Fruit fly (Drosophila melanogaster) whole organism, wandering third instar larva: Measurements from ENCODE around the gene tal-1A.

Source experiments
- Abd-B ChIP-seq: fragments of >200 bp; optimal IDR thresholded peaks from 2 replicates; lab custom pipeline; 2017; ENCODE audit warnings: missing biosample characterization, missing genetic modification characterization
- CG32264 ChIP-seq: fragments of 200-800 bp; sonication (Bioruptor generic); optimal IDR thresholded peaks from 2 replicates; lab custom pipeline; 2016; ENCODE audit warnings: missing biosample characterization, missing genetic modification characterization
- CG9705 ChIP-seq: fragments of 200-800 bp; sonication (Bioruptor generic); optimal IDR thresholded peaks from 2 replicates; lab custom pipeline; 2018; ENCODE audit warnings: missing biosample characterization, mild to moderate bottlenecking, missing genetic modification characterization
- CrebA ChIP-seq: fragments of 200-800 bp; sonication (Bioruptor generic); optimal IDR thresholded peaks from 2 replicates; lab custom pipeline; 2016; ENCODE audit warnings: missing biosample characterization, mild to moderate bottlenecking, missing genetic modification characterization, borderline replicate concordance
- Dfd ChIP-seq: fragments of >200 bp; optimal IDR thresholded peaks from 2 replicates; lab custom pipeline; 2017; ENCODE audit warnings: missing biosample characterization, missing genetic modification characterization
- GATAd ChIP-seq: sonication (Bioruptor generic); optimal IDR thresholded peaks from 2 replicates; lab custom pipeline; 2016; ENCODE audit warnings: missing biosample characterization, missing genetic modification characterization
- HLH106 ChIP-seq: fragments of 200-800 bp; optimal IDR thresholded peaks from 3 replicates; lab custom pipeline; 2019; ENCODE audit warnings: missing biosample characterization, mild to moderate bottlenecking, missing genetic modification characterization, moderate library complexity
- Hnf4 ChIP-seq: fragments of 200-800 bp; sonication (Bioruptor generic); optimal IDR thresholded peaks from 2 replicates; lab custom pipeline; 2016; ENCODE audit warnings: missing biosample characterization, mild to moderate bottlenecking, missing genetic modification characterization
- Hr78 ChIP-seq: fragments of >200 bp; optimal IDR thresholded peaks from 2 replicates; lab custom pipeline; 2017; ENCODE audit warnings: missing biosample characterization, missing genetic modification characterization
- Hr83 ChIP-seq: fragments of 200-300 bp; sonication (Bioruptor generic); optimal IDR thresholded peaks from 2 replicates; lab custom pipeline; 2016; ENCODE audit warnings: missing biosample characterization, mild to moderate bottlenecking, missing genetic modification characterization, moderate library complexity; ENCODE audit not compliant: poor library complexity, severe bottlenecking
- Mio ChIP-seq: sonication (Bioruptor generic); optimal IDR thresholded peaks from 2 replicates; lab custom pipeline; 2016; ENCODE audit warnings: missing biosample characterization, missing genetic modification characterization
- N ChIP-seq: fragments of >200 bp; optimal IDR thresholded peaks from 2 replicates; lab custom pipeline; 2018; ENCODE audit warnings: missing biosample characterization, missing external identifiers, missing genetic modification characterization
- OdsH ChIP-seq: fragments of 200-800 bp; sonication (Bioruptor generic); optimal IDR thresholded peaks from 2 replicates; lab custom pipeline; 2016; ENCODE audit warnings: missing biosample characterization, mild to moderate bottlenecking, missing genetic modification characterization
- Rel ChIP-seq, 2 experiments: fragments of 200-800 bp; sonication (Bioruptor generic) in 1 of 2; optimal IDR thresholded peaks; 2 replicates in 1 of 2; 3 replicates in 1 of 2; lab custom pipeline; 2016 to 2019; ENCODE audit warnings: mild to moderate bottlenecking in 2 of 2, missing biosample characterization in 2 of 2, missing genetic modification characterization in 2 of 2, moderate library complexity in 1 of 2
- Sp1 ChIP-seq: fragments of 200-800 bp; sonication (Bioruptor generic); optimal IDR thresholded peaks from 3 replicates; lab custom pipeline; 2019; ENCODE audit warnings: missing biosample characterization, mild to moderate bottlenecking, missing genetic modification characterization, moderate library complexity
- Vsx2 ChIP-seq: fragments of 200-300, 225-300 bp; sonication (Bioruptor generic); optimal IDR thresholded peaks from 2 replicates; lab custom pipeline; 2018; ENCODE audit warnings: missing biosample characterization, missing genetic modification characterization; ENCODE audit not compliant: partially characterized antibody
- br ChIP-seq: fragments of 200-800 bp; sonication (Bioruptor generic); optimal IDR thresholded peaks from 2 replicates; lab custom pipeline; 2016; ENCODE audit warnings: missing biosample characterization, missing genetic modification characterization
- brk ChIP-seq: fragments of 200-800 bp; sonication (Bioruptor generic); optimal IDR thresholded peaks from 2 replicates; lab custom pipeline; 2016; ENCODE audit warnings: missing biosample characterization, mild to moderate bottlenecking, missing genetic modification characterization
- dl ChIP-seq, 2 experiments: fragments of 175-275, 200-275 bp in 1 of 2; fragments of 200-275 bp in 1 of 2; sonication (Bioruptor generic); optimal IDR thresholded peaks; lab custom pipeline; 2018; ENCODE audit warnings: mild to moderate bottlenecking in 2 of 2, missing biosample characterization in 2 of 2, missing genetic modification characterization in 2 of 2, moderate library complexity in 2 of 2; ENCODE audit not compliant: partially characterized antibody in 2 of 2, insufficient read depth in 1 of 2
- dmrt93B ChIP-seq: fragments of 200-800 bp; sonication (Bioruptor generic); optimal IDR thresholded peaks from 2 replicates; lab custom pipeline; 2018; ENCODE audit warnings: missing biosample characterization, mild to moderate bottlenecking, missing genetic modification characterization
- ey ChIP-seq: fragments of 200-800 bp; sonication (Bioruptor generic); optimal IDR thresholded peaks from 2 replicates; lab custom pipeline; 2016; ENCODE audit warnings: missing biosample characterization, missing genetic modification characterization
- foxo ChIP-seq, 2 experiments: fragments of 200-800 bp; sonication (Bioruptor generic); optimal IDR thresholded peaks; 2 replicates in 1 of 2; 3 replicates in 1 of 2; lab custom pipeline; 2016 to 2017; ENCODE audit warnings: missing biosample characterization in 2 of 2, missing genetic modification characterization in 2 of 2
- fru ChIP-seq: fragments of 200-800 bp; sonication (Bioruptor generic); optimal IDR thresholded peaks from 3 replicates; lab custom pipeline; 2016; ENCODE audit warnings: missing biosample characterization, mild to moderate bottlenecking, missing genetic modification characterization
- h ChIP-seq: fragments of 200-800 bp; sonication (Bioruptor generic); optimal IDR thresholded peaks from 3 replicates; lab custom pipeline; 2016; ENCODE audit warnings: missing biosample characterization, mild to moderate bottlenecking, missing genetic modification characterization
- jim ChIP-seq: fragments of 175-275, 200-325 bp; sonication (Bioruptor generic); optimal IDR thresholded peaks from 2 replicates; lab custom pipeline; 2016; ENCODE audit warnings: missing biosample characterization, mild to moderate bottlenecking, missing genetic modification characterization
- pan ChIP-seq: fragments of >200 bp; optimal IDR thresholded peaks from 2 replicates; lab custom pipeline; 2017
- psq ChIP-seq: fragments of 200-800 bp; sonication (Bioruptor generic); optimal IDR thresholded peaks from 3 replicates; lab custom pipeline; 2017; ENCODE audit warnings: missing biosample characterization, mild to moderate bottlenecking, missing genetic modification characterization, moderate library complexity
- rgr ChIP-seq: fragments of 200-800 bp; sonication (Bioruptor generic); optimal IDR thresholded peaks from 3 replicates; lab custom pipeline; 2016; ENCODE audit warnings: missing biosample characterization, mild to moderate bottlenecking, missing genetic modification characterization
- sage ChIP-seq: fragments of 200-800 bp; sonication (Bioruptor generic); optimal IDR thresholded peaks from 2 replicates; lab custom pipeline; 2016; ENCODE audit warnings: missing biosample characterization, mild to moderate bottlenecking, missing genetic modification characterization
- sv ChIP-seq: fragments of 200-800 bp; sonication (Bioruptor generic); optimal IDR thresholded peaks from 3 replicates; lab custom pipeline; 2016; ENCODE audit warnings: missing biosample characterization, missing genetic modification characterization
- tai ChIP-seq: sonication (Bioruptor generic); optimal IDR thresholded peaks from 2 replicates; lab custom pipeline; 2016; ENCODE audit warnings: missing biosample characterization, missing genetic modification characterization
- usp ChIP-seq: fragments of >200 bp; optimal IDR thresholded peaks from 2 replicates; lab custom pipeline; 2017; ENCODE audit warnings: missing biosample characterization, missing genetic modification characterization
- woc ChIP-seq: sonication (Bioruptor generic); optimal IDR thresholded peaks from 2 replicates; lab custom pipeline; 2016; ENCODE audit warnings: missing biosample characterization, mild to moderate bottlenecking, missing genetic modification characterization

tal-1A gene

dm6 chr3R:13843611-13844010 is 30.7 kb downstream of the tal-1A start (continued):
- TF ChIP-seq sv (GFP tag; lab: Kevin White, UChicago), result no peak
- TF ChIP-seq h (GFP tag; lab: Kevin White, UChicago), result peak; percentile 59
- TF ChIP-seq, all 38 proteins: peak for 14

- TF ChIP-seq fru (GFP tag; lab: Kevin White, UChicago) (peak; percentile 12), br (peak; percentile 31), usp (no peak), GATAd (GFP tag; lab: Kevin White, UChicago) (no peak), rgr (peak; percentile 64), h (GFP tag; lab: Kevin White, UChicago) (peak; percentile 51), CG32264 (GFP tag; lab: Kevin White, UChicago) (no peak), Mio (GFP tag; lab: Kevin White, UChicago) (no peak), dmrt93B (GFP tag; lab: Kevin White, UChicago) (peak; percentile 4), foxo (GFP tag; optimal IDR thresholded peaks at IDR 0.05; lab: Kevin White, UChicago) (peak in 1 of 2 experiments; percentile 69), brk (GFP tag; lab: Kevin White, UChicago) (peak; percentile 52), sv (GFP tag; lab: Kevin White, UChicago) (no peak), HLH106 (peak; percentile 60), psq (GFP tag; lab: Kevin White, UChicago) (peak; percentile 58), Rel (GFP tag; optimal IDR thresholded peaks at IDR 0.05; lab: Kevin White, UChicago) (no peak), Rel (tag; optimal IDR thresholded peaks at IDR 0.05; lab: Kevin White, UChicago) (no peak), sage (GFP tag; lab: Kevin White, UChicago) (peak; percentile 37), Hr83 (GFP tag; lab: Kevin White, UChicago) (no peak), Hnf4 (GFP tag; lab: Kevin White, UChicago) (peak; percentile 32), ey (GFP tag; lab: Kevin White, UChicago) (peak; percentile 20), Sp1 (peak; percentile 77), OdsH (GFP tag; lab: Kevin White, UChicago) (peak; percentile 62)
Observed at dm6 chr3R:13845250-13845699, 32.4 kb downstream of the tal-1A start.

dm6 chr3R:13845926-13846325 is 33.0 kb downstream of the tal-1A start:
- TF ChIP-seq tai (GFP tag; lab: Kevin White, UChicago) (no peak), Hr83 (GFP tag; lab: Kevin White, UChicago) (no peak), psq (GFP tag; lab: Kevin White, UChicago) (peak; percentile 23), jim (GFP tag; lab: Kevin White, UChicago) (no peak), woc (GFP tag; lab: Kevin White, UChicago) (peak; percentile 49), Sp1 (peak; percentile 40), HLH106 (peak; percentile 27), br (peak; percentile 26), fru (GFP tag; lab: Kevin White, UChicago) (peak; percentile 35), h (GFP tag; lab: Kevin White, UChicago) (peak; percentile 57), Dfd (GFP tag; lab: Kevin White, UChicago) (no peak), Hnf4 (GFP tag; lab: Kevin White, UChicago) (peak; percentile 11), foxo (GFP tag; optimal IDR thresholded peaks at IDR 0.05; lab: Kevin White, UChicago) (peak in 1 of 2 experiments; percentile 39), rgr (peak; percentile 27), ey (GFP tag; lab: Kevin White, UChicago) (peak; percentile 43), OdsH (GFP tag; lab: Kevin White, UChicago) (peak; percentile 49)

- TF ChIP-seq foxo (GFP tag; optimal IDR thresholded peaks at IDR 0.05; lab: Kevin White, UChicago), result peak in 1 of 2 experiments; percentile 3
- TF ChIP-seq Hr78 (GFP tag; lab: Kevin White, UChicago), result no peak
Observed at dm6 chr3R:13847289-13847688, 34.4 kb downstream of the tal-1A start.

- no peak for TF ChIP-seq woc (GFP tag; lab: Kevin White, UChicago)
- TF ChIP-seq Vsx2 (GFP tag; lab: Kevin White, UChicago), result no peak
- TF ChIP-seq fru (GFP tag; lab: Kevin White, UChicago), result no peak
- no peak for TF ChIP-seq brk (GFP tag; lab: Kevin White, UChicago)
- no peak for TF ChIP-seq pan (lab: Kevin White, UChicago)
- TF ChIP-seq dl (GFP tag; optimal IDR thresholded peaks at IDR 0.05; lab: Kevin White, UChicago; ENCODE audit: insufficient read depth in 1 of 2, partially characterized antibody in 2 of 2), result no peak
- no peak for TF ChIP-seq HLH106
- no peak for TF ChIP-seq tai (GFP tag; lab: Kevin White, UChicago)
- no peak for TF ChIP-seq N (GFP tag; lab: Kevin White, UChicago)
- TF ChIP-seq GATAd (GFP tag; lab: Kevin White, UChicago), result no peak
- TF ChIP-seq ey (GFP tag; lab: Kevin White, UChicago), result no peak
- TF ChIP-seq Mio (GFP tag; lab: Kevin White, UChicago), result no peak
- TF ChIP-seq CG9705, result no peak
- no peak for TF ChIP-seq CrebA (GFP tag; lab: Kevin White, UChicago)
- no peak for TF ChIP-seq Hr83 (GFP tag; lab: Kevin White, UChicago)
- no peak for TF ChIP-seq Abd-B (GFP tag; lab: Kevin White, UChicago)
Observed at dm6 chr3R:13848272-13848671, 35.4 kb downstream of the tal-1A start.
